Fruit fly (Drosophila melanogaster) whole organism, pupa: ENCODE data around the gene H15.

Experiments
- CG10348 ChIP-seq: fragments of 200-800 bp; sonication (Bioruptor generic); IDR thresholded peaks from 2 replicates; pipeline ENCODE4 v1.3.6; 2022; ENCODE audit warnings: missing biosample characterization, missing genetic modification characterization
- CG12605 ChIP-seq: fragments of 200-800 bp; sonication (Bioruptor generic); IDR thresholded peaks from 2 replicates; pipeline ENCODE4 v1.3.6; 2022; ENCODE audit warnings: missing biosample characterization, missing genetic modification characterization
- CG13204 ChIP-seq: fragments of 200-800 bp; sonication (Bioruptor generic); optimal IDR thresholded peaks from 2 replicates; lab custom pipeline; 2018; ENCODE audit warnings: missing biosample characterization, mild to moderate bottlenecking, missing genetic modification characterization, moderate library complexity
- CG14655 ChIP-seq: fragments of 200-800 bp; sonication (Bioruptor generic); optimal IDR thresholded peaks from 3 replicates; lab custom pipeline; 2017; ENCODE audit warnings: mild to moderate bottlenecking, missing biosample characterization, missing genetic modification reagents, missing genetic modification characterization
- CG15710 ChIP-seq: fragments of 200-800 bp; sonication (Bioruptor generic); optimal IDR thresholded peaks from 2 replicates; lab custom pipeline; 2018; ENCODE audit warnings: missing biosample characterization, mild to moderate bottlenecking, missing genetic modification characterization, moderate library complexity
- CG17806 ChIP-seq: fragments of 200-800 bp; sonication (Bioruptor generic); optimal IDR thresholded peaks from 2 replicates; lab custom pipeline; 2018; ENCODE audit warnings: missing biosample characterization, mild to moderate bottlenecking, missing genetic modification characterization, moderate library complexity
- CG32121 ChIP-seq: fragments of 200-800 bp; sonication (Bioruptor generic); IDR thresholded peaks from 2 replicates; pipeline ENCODE4 v1.3.6; 2022; ENCODE audit warnings: missing biosample characterization, missing genetic modification characterization
- CG34367 ChIP-seq: fragments of 200-800 bp; sonication (Bioruptor generic); optimal IDR thresholded peaks from 2 replicates; lab custom pipeline; 2018; ENCODE audit warnings: missing biosample characterization, mild to moderate bottlenecking, missing genetic modification characterization
- CG4496 ChIP-seq: fragments of 200-800 bp; sonication (Bioruptor generic); IDR thresholded peaks from 3 replicates; pipeline ENCODE4 v1.3.6; 2022; ENCODE audit warnings: missing biosample characterization, missing genetic modification characterization
- CG8159 ChIP-seq: fragments of 200-800 bp; sonication (Bioruptor generic); optimal IDR thresholded peaks from 3 replicates; lab custom pipeline; 2018; ENCODE audit warnings: missing biosample characterization, mild to moderate bottlenecking, missing genetic modification characterization, moderate library complexity
- CG8301 ChIP-seq: fragments of 200-800 bp; sonication (Bioruptor generic); optimal IDR thresholded peaks from 2 replicates; lab custom pipeline; 2018; ENCODE audit warnings: missing biosample characterization, mild to moderate bottlenecking, missing genetic modification characterization
- CG9948 ChIP-seq: fragments of 200-800 bp; sonication (Bioruptor generic); optimal IDR thresholded peaks from 2 replicates; lab custom pipeline; 2018; ENCODE audit warnings: missing biosample characterization, mild to moderate bottlenecking, missing genetic modification characterization, moderate library complexity
- D1 ChIP-seq: fragments of 200-800 bp; sonication (Bioruptor generic); optimal IDR thresholded peaks from 2 replicates; lab custom pipeline; 2018; ENCODE audit warnings: missing biosample characterization, mild to moderate bottlenecking, missing genetic modification characterization, moderate library complexity
- EcR ChIP-seq: fragments of 200-800 bp; sonication (Bioruptor generic); optimal IDR thresholded peaks from 3 replicates; lab custom pipeline; 2019; ENCODE audit warnings: missing biosample characterization, missing genetic modification characterization, mild to moderate bottlenecking, moderate library complexity, missing genetic modification reagents
- Ets98B ChIP-seq: fragments of 200-800 bp; sonication (Bioruptor generic); IDR thresholded peaks from 2 replicates; pipeline ENCODE4 v1.3.6; 2022; ENCODE audit warnings: missing biosample characterization, missing genetic modification characterization
- Pif1A ChIP-seq: fragments of 200-800 bp; sonication (Bioruptor generic); optimal IDR thresholded peaks from 3 replicates; lab custom pipeline; 2016; ENCODE audit warnings: missing biosample characterization, missing genetic modification characterization
- Pif1B ChIP-seq: fragments of 200-800 bp; sonication (Bioruptor generic); optimal IDR thresholded peaks from 3 replicates; lab custom pipeline; 2016; ENCODE audit warnings: missing biosample characterization, missing genetic modification characterization
- Snoo ChIP-seq: fragments of 200-800 bp; sonication (Bioruptor generic); optimal IDR thresholded peaks from 3 replicates; lab custom pipeline; 2017; ENCODE audit warnings: missing biosample characterization, mild to moderate bottlenecking, missing genetic modification characterization, inconsistent platforms
- fd96Ca ChIP-seq: fragments of 200-800 bp; sonication (Bioruptor generic); IDR thresholded peaks from 3 replicates; pipeline ENCODE4 v1.3.6; 2022; ENCODE audit warnings: missing biosample characterization, missing genetic modification characterization
- gl ChIP-seq: fragments of 200-800 bp; sonication (Bioruptor generic); optimal IDR thresholded peaks from 2 replicates; lab custom pipeline; 2018; ENCODE audit warnings: missing biosample characterization, mild to moderate bottlenecking, missing genetic modification characterization
- rn ChIP-seq: fragments of 200-800 bp; sonication (Bioruptor generic); IDR thresholded peaks from 2 replicates; pipeline ENCODE4 v1.3.6; 2022; ENCODE audit warnings: missing biosample characterization, missing genetic modification characterization

Gene H15

dm6 chr2L:5374989-5375388 is 29.1 kb upstream of the H15 start:
- TF ChIP-seq fd96Ca (GFP tag; lab: Robert Waterston, UW) (no peak), Pif1B (no peak), gl (tag; lab: Kevin White, UChicago) (no peak), CG15710 (tag; lab: Kevin White, UChicago) (no peak), CG14655 (GFP tag; lab: Kevin White, UChicago) (no peak), CG12605 (GFP tag; lab: Robert Waterston, UW) (no peak), CG8301 (tag; lab: Kevin White, UChicago) (no peak), CG4496 (GFP tag; lab: Robert Waterston, UW) (no peak), CG10348 (GFP tag; lab: Robert Waterston, UW) (no peak), rn (GFP tag; lab: Robert Waterston, UW) (no peak), CG9948 (tag; lab: Kevin White, UChicago) (no peak), EcR (GFP tag; lab: Kevin White, UChicago) (no peak), Ets98B (GFP tag; lab: Robert Waterston, UW) (no peak), CG17806 (tag; lab: Kevin White, UChicago) (no peak), CG32121 (GFP tag; lab: Robert Waterston, UW) (no peak), Pif1A (GFP tag; lab: Kevin White, UChicago) (no peak), Snoo (no peak), CG34367 (no peak)
- TF ChIP-seq, all 21 proteins: peak for 0

- TF ChIP-seq CG8159: no peak
- no peak for TF ChIP-seq CG32121 (GFP tag; lab: Robert Waterston, UW)
- TF ChIP-seq CG34367: no peak
- no peak for TF ChIP-seq CG14655 (GFP tag; lab: Kevin White, UChicago)
- TF ChIP-seq CG13204 (GFP tag; lab: Kevin White, UChicago): no peak
- no peak for TF ChIP-seq CG8301 (tag; lab: Kevin White, UChicago)
- no peak for TF ChIP-seq D1
- no peak for TF ChIP-seq CG4496 (GFP tag; lab: Robert Waterston, UW)
- no peak for TF ChIP-seq CG12605 (GFP tag; lab: Robert Waterston, UW)
- TF ChIP-seq, all 21 proteins: peak for 0
These were observed 27.6 kb upstream of the H15 start for dm6 chr2L:5376442-5376841.

- TF ChIP-seq CG8301 (tag; lab: Kevin White, UChicago) (no peak), CG9948 (tag; lab: Kevin White, UChicago) (no peak), rn (GFP tag; lab: Robert Waterston, UW) (no peak), CG10348 (GFP tag; lab: Robert Waterston, UW) (no peak), fd96Ca (GFP tag; lab: Robert Waterston, UW) (no peak), CG13204 (GFP tag; lab: Kevin White, UChicago) (no peak), Pif1A (GFP tag; lab: Kevin White, UChicago) (no peak), Ets98B (GFP tag; lab: Robert Waterston, UW) (no peak), CG12605 (GFP tag; lab: Robert Waterston, UW) (no peak), CG15710 (tag; lab: Kevin White, UChicago) (no peak), gl (tag; lab: Kevin White, UChicago) (no peak), Pif1B (no peak), CG17806 (tag; lab: Kevin White, UChicago) (no peak), CG14655 (GFP tag; lab: Kevin White, UChicago) (no peak), EcR (GFP tag; lab: Kevin White, UChicago) (no peak), CG34367 (no peak), Snoo (no peak), CG32121 (GFP tag; lab: Robert Waterston, UW) (no peak)
These were observed 25.3 kb upstream of the H15 start for dm6 chr2L:5378829-5379228.

dm6 chr2L:5381305-5381973 is 22.6 kb upstream of the H15 start:
- no peak for TF ChIP-seq CG15710 (tag; lab: Kevin White, UChicago)
- no peak for TF ChIP-seq gl (tag; lab: Kevin White, UChicago)
- TF ChIP-seq CG34367: no peak
- TF ChIP-seq Pif1B: no peak
- no peak for TF ChIP-seq CG14655 (GFP tag; lab: Kevin White, UChicago)
- no peak for TF ChIP-seq CG32121 (GFP tag; lab: Robert Waterston, UW)
- no peak for TF ChIP-seq Pif1A (GFP tag; lab: Kevin White, UChicago)
- TF ChIP-seq Snoo: no peak
- TF ChIP-seq CG12605 (GFP tag; lab: Robert Waterston, UW): no peak
- TF ChIP-seq CG8159: no peak
- TF ChIP-seq EcR (GFP tag; lab: Kevin White, UChicago): no peak
- no peak for TF ChIP-seq CG13204 (GFP tag; lab: Kevin White, UChicago)
- no peak for TF ChIP-seq Ets98B (GFP tag; lab: Robert Waterston, UW)
- no peak for TF ChIP-seq rn (GFP tag; lab: Robert Waterston, UW)
- no peak for TF ChIP-seq CG8301 (tag; lab: Kevin White, UChicago)
- TF ChIP-seq fd96Ca (GFP tag; lab: Robert Waterston, UW): no peak
- no peak for TF ChIP-seq CG4496 (GFP tag; lab: Robert Waterston, UW)
- TF ChIP-seq CG17806 (tag; lab: Kevin White, UChicago): no peak
- TF ChIP-seq D1: no peak
- TF ChIP-seq CG9948 (tag; lab: Kevin White, UChicago): no peak

- TF ChIP-seq CG17806 (tag; lab: Kevin White, UChicago) (no peak), CG8159 (peak; percentile 15), Pif1A (GFP tag; lab: Kevin White, UChicago) (no peak), CG10348 (GFP tag; lab: Robert Waterston, UW) (no peak), CG34367 (no peak), CG12605 (GFP tag; lab: Robert Waterston, UW) (no peak), CG13204 (GFP tag; lab: Kevin White, UChicago) (no peak), Pif1B (no peak), Snoo (peak; percentile 29), D1 (no peak), Ets98B (GFP tag; lab: Robert Waterston, UW) (peak; percentile 34; the same call in 1 of the 2 replicates), CG14655 (GFP tag; lab: Kevin White, UChicago) (peak; percentile 33), gl (tag; lab: Kevin White, UChicago) (no peak), EcR (GFP tag; lab: Kevin White, UChicago) (no peak), CG4496 (GFP tag; lab: Robert Waterston, UW) (no peak), CG9948 (tag; lab: Kevin White, UChicago) (peak; percentile 2), fd96Ca (GFP tag; lab: Robert Waterston, UW) (no peak), CG32121 (GFP tag; lab: Robert Waterston, UW) (no peak), CG15710 (tag; lab: Kevin White, UChicago) (peak; percentile 2), rn (GFP tag; lab: Robert Waterston, UW) (0 out of 2 replicates have a peak, but pooled peaks have one; percentile 23), CG8301 (tag; lab: Kevin White, UChicago) (no peak)
These were observed 17.8 kb upstream of the H15 start for dm6 chr2L:5386261-5386660.
